Worm (Caenorhabditis elegans): Measurements from ENCODE around the gene tsp-18.

Gene tsp-18

ce11 chrII:5933133-5933532 is 28.8 kb downstream of the tsp-18 start:
- no peak for TF ChIP-seq egl-27 (tag; optimal IDR thresholded peaks at IDR 0.05)

- TF ChIP-seq nhr-23 (tag; optimal IDR thresholded peaks at IDR 0.05) = no peak
- TF ChIP-seq Y55F3AM.14 (GFP tag; optimal IDR thresholded peaks at IDR 0.05) = no peak
- TF ChIP-seq peb-1 (tag; optimal IDR thresholded peaks at IDR 0.05) = no peak
- TF ChIP-seq ceh-82 (tag; optimal IDR thresholded peaks at IDR 0.05) = no peak
- TF ChIP-seq blmp-1 (tag; optimal IDR thresholded peaks at IDR 0.05; ENCODE audit: insufficient read depth) = no peak
- TF ChIP-seq nhr-237 (tag; optimal IDR thresholded peaks at IDR 0.05) = no peak
- TF ChIP-seq alr-1 (tag; optimal IDR thresholded peaks at IDR 0.05) = no peak
- peak; percentile 34 for TF ChIP-seq nhr-21 (tag; optimal IDR thresholded peaks at IDR 0.05)
- TF ChIP-seq crh-2 (tag; optimal IDR thresholded peaks at IDR 0.05) = no peak
- no peak for TF ChIP-seq elt-1 (tag; optimal IDR thresholded peaks at IDR 0.05)
- TF ChIP-seq fos-1 (tag; optimal IDR thresholded peaks at IDR 0.05) = peak; percentile 34
- TF ChIP-seq sem-4 (tag; optimal IDR thresholded peaks at IDR 0.05) = no peak
- peak; percentile 26 for TF ChIP-seq sma-9 (GFP tag; optimal IDR thresholded peaks at IDR 0.05)
- TF ChIP-seq sma-9 (tag; optimal IDR thresholded peaks at IDR 0.05) = no peak
- no peak for TF ChIP-seq unc-39 (tag; optimal IDR thresholded peaks at IDR 0.05)
- TF ChIP-seq nhr-6 (tag; optimal IDR thresholded peaks at IDR 0.05) = no peak
- peak; percentile 62 for TF ChIP-seq nhr-129 (tag; optimal IDR thresholded peaks at IDR 0.05)
- no peak for TF ChIP-seq mab-5 (tag; optimal IDR thresholded peaks at IDR 0.05)
- no peak for TF ChIP-seq unc-62 (GFP tag; optimal IDR thresholded peaks at IDR 0.05)
- TF ChIP-seq ztf-1 (GFP tag; conservative IDR thresholded peaks at IDR 0.05) = no peak
- no peak for TF ChIP-seq zag-1 (tag; optimal IDR thresholded peaks at IDR 0.05)
- no peak for TF ChIP-seq skn-1 (tag; optimal IDR thresholded peaks at IDR 0.05)
- no peak for TF ChIP-seq ama-1 (optimal IDR thresholded peaks at IDR 0.05)
- no peak for TF ChIP-seq nhr-11 (tag; optimal IDR thresholded peaks at IDR 0.05)
- TF ChIP-seq ztf-4 (tag; optimal IDR thresholded peaks at IDR 0.05) = no peak
- TF ChIP-seq mbf-1 (tag; optimal IDR thresholded peaks at IDR 0.05) = no peak
- no peak for TF ChIP-seq mdl-1 (tag; optimal IDR thresholded peaks at IDR 0.05)
- no peak for TF ChIP-seq nhr-25 (tag; optimal IDR thresholded peaks at IDR 0.05)
- TF ChIP-seq R02D3.7 (tag; optimal IDR thresholded peaks at IDR 0.05) = no peak
- peak; percentile 8 for TF ChIP-seq gmeb-1 (tag; optimal IDR thresholded peaks at IDR 0.05)
- TF ChIP-seq C34F6.9 (tag; optimal IDR thresholded peaks at IDR 0.05) = no peak
- no peak for TF ChIP-seq nhr-10 (tag; optimal IDR thresholded peaks at IDR 0.05)
- TF ChIP-seq lsy-2 (tag; optimal IDR thresholded peaks at IDR 0.05) = no peak
- TF ChIP-seq ZK546.5 (tag; optimal IDR thresholded peaks at IDR 0.05) = no peak
- TF ChIP-seq sma-3 (GFP tag; optimal IDR thresholded peaks at IDR 0.05) = peak; percentile 42
- no peak for TF ChIP-seq ztf-11 (tag; optimal IDR thresholded peaks at IDR 0.05)
- no peak for TF ChIP-seq lin-11 (tag; optimal IDR thresholded peaks at IDR 0.05)
- no peak for TF ChIP-seq unc-55 (GFP tag; optimal IDR thresholded peaks at IDR 0.05)
- TF ChIP-seq lin-39 (tag; optimal IDR thresholded peaks at IDR 0.05) = no peak
- TF ChIP-seq snpc-4 (tag; optimal IDR thresholded peaks at IDR 0.05) = no peak
- TF ChIP-seq aly-2 (tag; optimal IDR thresholded peaks at IDR 0.05) = no peak
- TF ChIP-seq ceh-16 (tag; optimal IDR thresholded peaks at IDR 0.05) = no peak
Measured at ce11 chrII:5933962-5934422, 29.6 kb downstream of the tsp-18 start.

- peak; percentile 61 for TF ChIP-seq sma-9 (GFP tag; optimal IDR thresholded peaks at IDR 0.05)
- no peak for TF ChIP-seq sma-9 (tag; optimal IDR thresholded peaks at IDR 0.05)
- peak; percentile 97 for TF ChIP-seq crh-2 (tag; optimal IDR thresholded peaks at IDR 0.05)
- TF ChIP-seq Y55F3AM.14 (GFP tag; optimal IDR thresholded peaks at IDR 0.05) = no peak
- no peak for TF ChIP-seq nhr-77 (tag; optimal IDR thresholded peaks at IDR 0.05)
- peak; percentile 69 for TF ChIP-seq fos-1 (tag; optimal IDR thresholded peaks at IDR 0.05)
- TF ChIP-seq sma-3 (GFP tag; optimal IDR thresholded peaks at IDR 0.05) = peak; percentile 20
- peak; percentile 48 for TF ChIP-seq gmeb-1 (tag; optimal IDR thresholded peaks at IDR 0.05)
Measured at ce11 chrII:5936009-5936408, 31.7 kb downstream of the tsp-18 start.

Measured in whole organism, L2 larva.